Worm (Caenorhabditis elegans) whole organism, young adult: ENCODE results near the gene bbln-1.
A peak's percentile ranks its signal among the peaks of the same experiment; 100 is the strongest.

Experiments
- B0035.1 ChIP-seq: sonication (generic microtip); optimal IDR thresholded peaks from 2 replicates; lab custom pipeline; 2016; ENCODE audit warnings: missing genetic modification characterization, mild to moderate bottlenecking, missing compliant biosample characterization, missing genotype, missing genetic modification reagents
- aptf-3 ChIP-seq: fragments of 200-800 bp; sonication (Bioruptor generic); IDR thresholded peaks from 2 replicates; pipeline ENCODE4 v1.3.6; 2022; ENCODE audit warnings: missing genetic modification characterization, missing compliant biosample characterization
- atf-7 ChIP-seq: sonication (generic microtip); optimal IDR thresholded peaks from 2 replicates; lab custom pipeline; 2017; ENCODE audit warnings: mild to moderate bottlenecking, missing genetic modification characterization, missing compliant biosample characterization
- attf-5 ChIP-seq: fragments of 200-800 bp; sonication (Bioruptor generic); optimal IDR thresholded peaks from 2 replicates; lab custom pipeline; 2018; ENCODE audit warnings: mild to moderate bottlenecking, missing genetic modification characterization, missing compliant biosample characterization
- dpl-1 ChIP-seq: fragments of 150-350 bp; optimal IDR thresholded peaks from 2 replicates; lab custom pipeline; 2014; ENCODE audit warnings: missing biosample characterization, missing genetic modification reagents, missing genetic modification characterization
- him-1 ChIP-seq: sonication (generic microtip); optimal IDR thresholded peaks from 2 replicates; lab custom pipeline; 2016; ENCODE audit warnings: missing genotype, missing genetic modification reagents, missing genetic modification characterization, missing compliant biosample characterization
- hsf-1 ChIP-seq: fragments of 200-800 bp; sonication (Bioruptor generic); IDR thresholded peaks from 2 replicates; pipeline ENCODE4 v1.3.6; 2022; ENCODE audit warnings: missing genetic modification reagents, missing genetic modification characterization, missing compliant biosample characterization
- lsl-1 ChIP-seq: fragments of 200-800 bp; sonication (Bioruptor generic); optimal IDR thresholded peaks from 2 replicates; lab custom pipeline; 2018; ENCODE audit warnings: mild to moderate bottlenecking, missing genetic modification characterization, moderate library complexity, missing compliant biosample characterization
- mes-4 ChIP-seq: sonication (generic microtip); optimal IDR thresholded peaks from 2 replicates; lab custom pipeline; 2016; ENCODE audit warnings: missing genotype, missing genetic modification characterization, missing compliant biosample characterization
- snpc-3.4 ChIP-seq: sonication (generic microtip); optimal IDR thresholded peaks from 2 replicates; lab custom pipeline; 2017; ENCODE audit warnings: missing genetic modification characterization, mild to moderate bottlenecking, missing compliant biosample characterization, antibody characterized with exemption, moderate library complexity, missing genotype, missing genetic modification reagents
- ztf-26 ChIP-seq: sonication (generic microtip); optimal IDR thresholded peaks from 2 replicates; lab custom pipeline; 2017; ENCODE audit warnings: missing genetic modification characterization, missing compliant biosample characterization
- ztf-3 ChIP-seq: fragments of 200-800 bp; sonication (Bioruptor generic); optimal IDR thresholded peaks from 2 replicates; lab custom pipeline; 2018; ENCODE audit warnings: mild to moderate bottlenecking, missing genetic modification characterization, missing compliant biosample characterization

DNA sequence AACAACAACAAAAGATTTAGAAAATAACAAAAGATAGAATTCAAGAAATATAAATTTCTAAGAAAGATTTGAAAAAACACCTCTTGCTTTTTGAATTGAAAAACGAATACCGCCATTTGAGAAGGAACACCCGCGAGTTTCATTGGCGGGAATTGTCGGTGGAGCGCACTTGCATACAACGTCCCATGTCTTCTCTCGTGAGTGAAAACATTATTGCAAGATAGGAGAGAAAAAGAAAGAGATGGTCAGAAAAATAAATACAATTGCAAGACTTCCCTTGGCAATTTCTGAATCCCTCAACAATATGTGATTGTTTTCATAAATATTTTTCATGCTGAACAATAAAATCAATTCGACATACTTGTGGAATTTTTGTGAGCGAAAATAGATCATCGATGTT, 46.1 kb downstream of the bbln-1 start, which contains the start of gene K10B3.5:
- TF ChIP-seq lsl-1 (no peak), aptf-3 (GFP tag; lab: Robert Waterston, UW) (no peak), ztf-3 (GFP tag; lab: Kevin White, UChicago) (no peak), atf-7 (tag; lab: Kevin White, UChicago) (no peak), mes-4 (tag; lab: Kevin White, UChicago) (no peak), hsf-1 (GFP tag; lab: Robert Waterston, UW) (no peak), B0035.1 (tag; lab: Kevin White, UChicago) (no peak), him-1 (tag; lab: Kevin White, UChicago) (no peak), attf-5 (peak; percentile 61), snpc-3.4 (tag; lab: Kevin White, UChicago) (no peak), ztf-26 (tag; lab: Kevin White, UChicago) (peak; percentile 9), dpl-1 (GFP tag; lab: Kevin White, UChicago) (peak; percentile 51)
